Worm (Caenorhabditis elegans): ENCODE results near the gene fbxc-45.

- no peak for TF ChIP-seq flt-1 (GFP tag; IDR thresholded peaks at IDR 0.05)
- no peak for TF ChIP-seq klf-2 (GFP tag; conservative IDR thresholded peaks at IDR 0.05)
- TF ChIP-seq ztf-23 (GFP tag; IDR thresholded peaks at IDR 0.05): no peak
- TF ChIP-seq cog-1 (tag; optimal IDR thresholded peaks at IDR 0.05): no peak
Observed at ce11 chrIV:2959798-2960197, 37.8 kb upstream of the fbxc-45 start, which contains the start of gene ser-6.
